Worm (Caenorhabditis elegans): Measurements from ENCODE around the gene prmt-6.
A peak's percentile ranks its signal among the peaks of the same experiment; 100 is the strongest.

Gene prmt-6

DNA sequence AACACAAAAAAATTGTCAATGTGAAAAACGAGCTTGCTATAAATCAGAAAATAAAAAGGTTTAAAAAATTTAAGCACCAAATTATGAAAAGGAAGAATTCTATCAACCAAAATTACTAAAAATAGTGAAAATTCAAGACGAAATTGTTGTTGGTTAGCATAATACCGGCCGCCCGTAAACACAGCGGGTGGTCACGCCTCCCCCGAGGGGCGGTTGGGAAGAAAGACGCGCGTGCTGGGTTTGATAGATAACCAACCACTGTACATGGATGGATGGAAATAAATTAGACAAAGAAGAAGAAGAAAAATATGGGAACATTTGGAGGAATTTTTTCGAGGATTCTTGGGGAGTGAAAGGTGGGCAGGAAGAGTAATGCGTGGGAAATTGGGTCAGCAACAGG, 11.6 kb downstream of the prmt-6 start:
- TF ChIP-seq die-1 (tag; optimal IDR thresholded peaks at IDR 0.05): no peak
- no peak for TF ChIP-seq T26A5.8 (tag; optimal IDR thresholded peaks at IDR 0.05)
- no peak for TF ChIP-seq cebp-2 (GFP tag; IDR thresholded peaks at IDR 0.05)
- TF ChIP-seq D2030.7 (GFP tag; IDR thresholded peaks at IDR 0.05): no peak
- TF ChIP-seq fkh-3 (tag; optimal IDR thresholded peaks at IDR 0.05): no peak
- TF ChIP-seq F39B2.1 (GFP tag; IDR thresholded peaks at IDR 0.05): no peak
- TF ChIP-seq lag-1 (GFP tag; IDR thresholded peaks at IDR 0.05): no peak

DNA sequence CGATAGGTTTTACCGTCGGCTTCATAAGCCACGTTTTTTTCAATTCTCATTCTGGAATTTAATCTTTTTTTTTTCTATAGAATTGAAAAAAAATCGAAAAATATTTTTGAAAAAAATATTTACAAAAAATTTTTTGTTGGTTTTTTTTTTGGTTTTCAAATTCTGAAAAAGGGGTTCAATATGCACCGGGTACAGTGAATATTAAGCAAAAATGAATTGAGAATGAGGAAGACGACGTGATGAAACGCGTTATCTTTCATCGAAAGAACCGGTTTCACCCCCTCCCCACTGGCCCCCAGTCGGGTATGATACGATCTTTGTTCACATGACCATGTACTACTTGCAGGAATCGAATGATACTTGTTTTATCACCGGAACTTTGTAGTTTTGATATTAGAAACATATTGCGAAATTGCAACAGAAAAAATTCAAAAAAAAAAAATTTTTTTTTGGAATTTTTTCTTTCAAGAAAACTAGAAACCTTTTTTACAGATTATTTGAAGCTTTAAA, 18.5 kb downstream of the prmt-6 start, which contains the start of gene C54E4.5:
TSS of gene C54E4.5 (minus strand) at position 51 of the 510 bp plus-strand sequence.
- TF ChIP-seq cebp-1 (GFP tag; IDR thresholded peaks at IDR 0.05) (peak; percentile 49; the same call in 1 of the 2 replicates), cebp-1 (tag; optimal IDR thresholded peaks at IDR 0.05) (peak; percentile 84), dox-1 (GFP tag; IDR thresholded peaks at IDR 0.05) (no peak)

DNA sequence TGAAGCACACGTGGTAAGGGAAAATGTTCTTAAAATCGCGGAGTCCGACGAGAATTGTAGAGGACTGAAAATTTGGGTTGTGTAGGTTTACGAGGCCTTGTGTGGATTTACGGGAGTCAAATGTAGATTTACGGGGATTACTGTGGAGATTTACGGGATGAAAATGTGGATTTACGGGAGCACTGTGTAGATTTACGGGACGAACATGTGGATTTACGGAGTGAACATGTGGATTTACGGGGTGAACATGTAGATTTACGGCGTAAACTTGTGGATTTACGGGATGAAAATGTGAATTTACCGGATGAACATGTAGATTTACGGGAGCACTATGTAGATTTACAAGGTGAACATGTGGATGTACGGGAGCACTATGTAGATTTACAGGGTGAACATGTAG, 25.5 kb downstream of the prmt-6 start:
- TF ChIP-seq zim-3 (tag; optimal IDR thresholded peaks at IDR 0.05): no peak
- no peak for TF ChIP-seq snpc-1.3 (tag; optimal IDR thresholded peaks at IDR 0.05; ENCODE audit: insufficient read depth)
- no peak for TF ChIP-seq lin-26 (GFP tag; IDR thresholded peaks at IDR 0.05)
- no peak for TF ChIP-seq ama-1 (optimal IDR thresholded peaks at IDR 0.05)
- TF ChIP-seq ama-1 (GFP tag; optimal IDR thresholded peaks at IDR 0.05): no peak
- no peak for TF ChIP-seq nhr-120 (GFP tag; IDR thresholded peaks at IDR 0.05)

DNA sequence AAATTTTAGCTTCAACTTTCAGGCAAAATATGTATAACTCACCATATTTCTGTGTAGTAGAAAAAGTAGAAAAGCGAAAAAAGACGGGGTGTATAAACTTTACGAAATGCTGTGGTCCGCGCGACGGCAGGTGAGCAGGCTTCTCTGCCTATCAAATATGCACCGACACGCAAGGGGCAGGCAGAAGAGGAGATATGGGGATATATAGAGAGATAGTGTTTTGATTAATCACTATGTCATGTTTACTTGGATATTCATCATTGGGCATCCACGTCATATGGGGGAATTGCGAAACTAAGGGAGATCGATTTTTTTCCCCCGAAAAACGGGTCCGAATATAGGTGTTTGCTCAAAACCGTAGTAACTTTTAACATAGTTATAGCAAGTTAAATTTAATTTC, 28.3 kb downstream of the prmt-6 start, which contains the start of gene gcy-37:
TSS of gene gcy-37 (minus strand) at position 101 of the 400 bp plus-strand sequence.
- TF ChIP-seq somi-1 (GFP tag; optimal IDR thresholded peaks at IDR 0.05) (no peak), let-607 (tag; optimal IDR thresholded peaks at IDR 0.05) (no peak), F57C9.4 (tag; optimal IDR thresholded peaks at IDR 0.05) (no peak), let-526 (GFP tag; IDR thresholded peaks at IDR 0.05) (no peak), tlf-1 (GFP tag; optimal IDR thresholded peaks at IDR 0.05) (no peak), snpc-1.1 (tag; optimal IDR thresholded peaks at IDR 0.05; ENCODE audit: insufficient read depth) (no peak), ceh-91 (GFP tag; IDR thresholded peaks at IDR 0.05) (no peak), tbp1 (GFP tag; optimal IDR thresholded peaks at IDR 0.05) (no peak), ceh-27 (GFP tag; optimal IDR thresholded peaks at IDR 0.05) (no peak), ZK185.1 (tag; optimal IDR thresholded peaks at IDR 0.05; ENCODE audit: poor library complexity, severe bottlenecking) (no peak), F33H1.4 (GFP tag; IDR thresholded peaks at IDR 0.05) (no peak), Y53F4B.3 (GFP tag; IDR thresholded peaks at IDR 0.05) (no peak), hlh-26 (GFP tag; conservative IDR thresholded peaks at IDR 0.05) (no peak), Y53G8AR.9 (GFP tag; conservative IDR thresholded peaks at IDR 0.05) (no peak), nhr-90 (tag; optimal IDR thresholded peaks at IDR 0.05) (no peak), F10E7.11 (tag; optimal IDR thresholded peaks at IDR 0.05) (no peak), nhr-80 (tag; optimal IDR thresholded peaks at IDR 0.05) (no peak), cebp-2 (GFP tag; IDR thresholded peaks at IDR 0.05) (no peak), ccch-3 (GFP tag; optimal IDR thresholded peaks at IDR 0.05) (no peak)

Data from whole organism, young adult.